Worm (Caenorhabditis elegans): ENCODE results near the gene srh-167.

ce11 chrV:16361350-16361749, 27.8 kb downstream of the srh-167 start:
- no peak for TF ChIP-seq ama-1 (optimal IDR thresholded peaks at IDR 0.05)
- no peak for TF ChIP-seq ceh-13 (GFP tag; optimal IDR thresholded peaks at IDR 0.05)
- TF ChIP-seq aly-1 (tag; optimal IDR thresholded peaks at IDR 0.05): no peak
- TF ChIP-seq F13C5.2 (tag; optimal IDR thresholded peaks at IDR 0.05): no peak
- TF ChIP-seq scrt-1 (GFP tag; IDR thresholded peaks at IDR 0.05): no peak
- TF ChIP-seq tra-4 (tag; optimal IDR thresholded peaks at IDR 0.05): no peak
